Worm (Caenorhabditis elegans): ENCODE measurements around the gene fbxc-48.

fbxc-48 gene

DNA sequence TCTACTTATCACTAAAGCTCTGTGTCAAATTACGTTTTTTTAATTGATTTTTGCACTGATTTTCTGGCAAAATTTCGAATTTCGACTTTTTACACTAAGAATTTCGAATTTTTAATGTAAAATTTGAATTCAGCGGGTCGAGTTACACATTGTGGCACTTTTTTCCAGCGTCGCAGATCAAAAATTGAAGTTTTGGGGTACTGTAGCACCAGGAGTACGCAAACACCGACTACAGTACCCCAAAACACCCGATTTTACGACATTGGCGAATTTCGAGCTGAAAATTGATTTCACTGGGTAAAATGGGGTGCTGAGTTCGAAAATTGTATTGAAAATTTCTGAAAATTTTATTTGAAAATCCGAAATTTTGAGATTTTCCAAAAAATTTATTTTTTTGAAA lies 8.3 kb downstream of the fbxc-48 start:
- no peak for TF ChIP-seq nhr-12 (tag; optimal IDR thresholded peaks at IDR 0.05)
- TF ChIP-seq lsy-2 (tag; optimal IDR thresholded peaks at IDR 0.05), result peak; percentile 42 to 86

- TF ChIP-seq lsy-2 (tag; optimal IDR thresholded peaks at IDR 0.05) (peak in 1 of 2 experiments; percentile 17), unc-62 (GFP tag; optimal IDR thresholded peaks at IDR 0.05) (no peak), nhr-6 (tag; optimal IDR thresholded peaks at IDR 0.05) (no peak), crh-2 (tag; optimal IDR thresholded peaks at IDR 0.05) (no peak), Y55F3AM.14 (GFP tag; optimal IDR thresholded peaks at IDR 0.05) (no peak), ceh-16 (tag; optimal IDR thresholded peaks at IDR 0.05) (no peak)
Measured at ce11 chrII:729931-730330, 10.8 kb downstream of the fbxc-48 start.

DNA sequence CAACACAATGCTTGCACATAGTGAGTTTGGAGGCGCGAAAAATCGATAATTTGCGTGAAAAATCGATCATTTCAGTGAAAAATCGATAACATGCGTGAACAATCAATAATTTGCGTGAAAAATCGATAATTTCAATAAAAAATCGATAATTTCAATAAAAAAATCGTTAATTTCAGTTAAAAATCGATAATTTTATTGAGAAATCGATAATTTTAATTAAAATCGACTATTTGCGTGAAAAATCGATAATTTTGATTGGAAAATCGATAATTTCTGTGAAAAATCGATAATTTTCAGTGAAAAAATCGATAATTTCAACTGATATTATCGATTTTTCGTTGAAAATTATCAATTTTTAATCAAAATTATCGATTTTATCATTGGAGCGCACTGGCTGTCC lies 16.7 kb downstream of the fbxc-48 start:
- TF ChIP-seq mdl-1 (tag; optimal IDR thresholded peaks at IDR 0.05) (no peak), lin-11 (tag; optimal IDR thresholded peaks at IDR 0.05) (no peak), nhr-237 (tag; optimal IDR thresholded peaks at IDR 0.05) (no peak), nhr-11 (tag; optimal IDR thresholded peaks at IDR 0.05) (no peak), elt-3 (tag; optimal IDR thresholded peaks at IDR 0.05) (no peak), ama-1 (optimal IDR thresholded peaks at IDR 0.05) (no peak), sem-4 (tag; optimal IDR thresholded peaks at IDR 0.05) (no peak), lsy-2 (tag; optimal IDR thresholded peaks at IDR 0.05) (no peak), peb-1 (tag; optimal IDR thresholded peaks at IDR 0.05) (no peak)

DNA sequence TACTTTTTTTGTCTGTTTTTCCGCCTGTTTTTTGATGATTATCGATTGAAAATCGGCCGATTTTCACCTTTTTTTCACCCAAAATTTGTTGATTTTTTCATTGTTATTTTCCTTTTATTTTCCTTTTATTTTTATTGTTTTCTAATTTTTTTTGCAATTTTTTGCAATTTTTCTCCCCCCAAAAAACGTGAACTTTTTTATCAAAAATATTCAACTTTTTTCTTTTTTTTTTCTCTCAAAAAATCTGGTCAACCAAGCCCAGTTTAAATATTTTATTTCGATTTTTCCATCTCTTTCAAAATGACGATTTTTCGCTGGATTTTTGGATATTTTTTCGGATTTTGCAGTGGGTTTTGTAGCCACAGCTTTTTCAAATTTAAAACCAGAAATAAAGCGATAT lies 17.2 kb downstream of the fbxc-48 start, which contains the start of gene rfip-2:
rfip-2 (plus strand) TSS at position 301 of the 400 bp plus-strand sequence.
- TF ChIP-seq nhr-6 (tag; optimal IDR thresholded peaks at IDR 0.05) (no peak), mdl-1 (tag; optimal IDR thresholded peaks at IDR 0.05) (no peak), lin-13 (GFP tag; optimal IDR thresholded peaks at IDR 0.05) (no peak), F13H6.1 (tag; optimal IDR thresholded peaks at IDR 0.05) (no peak), elt-3 (tag; optimal IDR thresholded peaks at IDR 0.05) (no peak), ztf-1 (GFP tag; conservative IDR thresholded peaks at IDR 0.05) (no peak), crh-2 (tag; optimal IDR thresholded peaks at IDR 0.05) (no peak), aly-2 (tag; optimal IDR thresholded peaks at IDR 0.05) (no peak), snpc-4 (tag; optimal IDR thresholded peaks at IDR 0.05) (no peak), lin-11 (tag; optimal IDR thresholded peaks at IDR 0.05) (no peak), elt-1 (tag; optimal IDR thresholded peaks at IDR 0.05) (no peak), zag-1 (tag; optimal IDR thresholded peaks at IDR 0.05) (no peak), skn-1 (tag; optimal IDR thresholded peaks at IDR 0.05) (no peak), alr-1 (tag; optimal IDR thresholded peaks at IDR 0.05) (no peak), ZK546.5 (tag; optimal IDR thresholded peaks at IDR 0.05) (no peak)

DNA sequence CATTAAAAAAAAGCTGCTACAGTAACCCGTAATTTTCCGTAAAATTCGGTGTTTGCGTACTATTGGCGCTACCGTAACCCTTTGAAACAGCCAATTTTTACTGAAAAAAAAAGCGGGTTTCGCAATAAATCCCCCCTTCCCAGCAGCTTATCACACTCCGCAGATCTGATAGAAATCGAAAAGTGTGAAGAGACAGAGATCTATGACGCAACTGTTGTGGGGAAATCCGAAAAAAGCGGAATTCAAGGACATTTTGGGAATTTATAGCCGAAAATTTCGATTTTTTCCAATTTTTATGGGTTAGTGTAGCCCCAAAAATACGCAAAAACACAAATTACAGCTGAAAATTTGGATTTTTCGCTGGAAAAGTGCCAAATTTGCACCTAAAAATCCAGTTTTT lies 18.8 kb downstream of the fbxc-48 start:
- TF ChIP-seq elt-1 (tag; optimal IDR thresholded peaks at IDR 0.05), result no peak
- TF ChIP-seq C34F6.9 (tag; optimal IDR thresholded peaks at IDR 0.05), result no peak
- TF ChIP-seq ZK546.5 (tag; optimal IDR thresholded peaks at IDR 0.05), result no peak
- TF ChIP-seq snpc-4 (tag; optimal IDR thresholded peaks at IDR 0.05), result no peak
- no peak for TF ChIP-seq crh-2 (tag; optimal IDR thresholded peaks at IDR 0.05)
- TF ChIP-seq sma-3 (GFP tag; optimal IDR thresholded peaks at IDR 0.05), result no peak
- TF ChIP-seq lin-39 (tag; optimal IDR thresholded peaks at IDR 0.05), result no peak
- no peak for TF ChIP-seq ztf-4 (tag; optimal IDR thresholded peaks at IDR 0.05)
- TF ChIP-seq egl-27 (tag; optimal IDR thresholded peaks at IDR 0.05), result no peak
- no peak for TF ChIP-seq aly-2 (tag; optimal IDR thresholded peaks at IDR 0.05)
- no peak for TF ChIP-seq dmd-4 (tag; optimal IDR thresholded peaks at IDR 0.05)
- TF ChIP-seq nhr-11 (tag; optimal IDR thresholded peaks at IDR 0.05), result no peak
- TF ChIP-seq nhr-23 (tag; optimal IDR thresholded peaks at IDR 0.05), result no peak

- no peak for TF ChIP-seq unc-62 (GFP tag; optimal IDR thresholded peaks at IDR 0.05)
- no peak for TF ChIP-seq lsy-2 (tag; optimal IDR thresholded peaks at IDR 0.05)
- TF ChIP-seq ZK546.5 (tag; optimal IDR thresholded peaks at IDR 0.05), result no peak
- no peak for TF ChIP-seq ama-1 (optimal IDR thresholded peaks at IDR 0.05)
- TF ChIP-seq nhr-11 (tag; optimal IDR thresholded peaks at IDR 0.05), result no peak
- TF ChIP-seq egl-27 (tag; optimal IDR thresholded peaks at IDR 0.05), result no peak
- TF ChIP-seq blmp-1 (tag; optimal IDR thresholded peaks at IDR 0.05; ENCODE audit: insufficient read depth), result no peak
- TF ChIP-seq lin-39 (tag; optimal IDR thresholded peaks at IDR 0.05), result no peak
- no peak for TF ChIP-seq nhr-12 (tag; optimal IDR thresholded peaks at IDR 0.05)
- TF ChIP-seq ztf-1 (GFP tag; conservative IDR thresholded peaks at IDR 0.05), result no peak
- TF ChIP-seq F13H6.1 (tag; optimal IDR thresholded peaks at IDR 0.05), result no peak
- TF ChIP-seq lin-11 (tag; optimal IDR thresholded peaks at IDR 0.05), result no peak
- TF ChIP-seq fos-1 (tag; optimal IDR thresholded peaks at IDR 0.05), result no peak
- TF ChIP-seq aly-2 (tag; optimal IDR thresholded peaks at IDR 0.05), result no peak
- TF ChIP-seq mdl-1 (tag; optimal IDR thresholded peaks at IDR 0.05), result no peak
- no peak for TF ChIP-seq gmeb-1 (tag; optimal IDR thresholded peaks at IDR 0.05)
- TF ChIP-seq dmd-4 (tag; optimal IDR thresholded peaks at IDR 0.05), result no peak
- no peak for TF ChIP-seq C34F6.9 (tag; optimal IDR thresholded peaks at IDR 0.05)
- TF ChIP-seq nhr-10 (tag; optimal IDR thresholded peaks at IDR 0.05), result no peak
Measured at ce11 chrII:709081-709480, 31.6 kb downstream of the fbxc-48 start, which contains the start of gene T02H6.1. TSS of gene T02H6.1 (plus strand) at chrII:709381.

Measured in whole organism, L2 larva.